Worm (Caenorhabditis elegans): Measurements from ENCODE around the gene skr-9.
"Not testable (repeated sequence)": the region's sequence is repeated elsewhere in the genome, so short reads cannot be mapped to it uniquely, and the experiment has no call there.

The skr-9 gene

ce11 chrIV:17150418-17150817, 13.0 kb upstream of the skr-9 start:
- TF ChIP-seq med-1 (GFP tag; optimal IDR thresholded peaks at IDR 0.05; ENCODE audit: insufficient read depth): no peak
- no peak for TF ChIP-seq flt-1 (GFP tag; IDR thresholded peaks at IDR 0.05)
- no peak for TF ChIP-seq klf-2 (GFP tag; conservative IDR thresholded peaks at IDR 0.05)
- no peak for TF ChIP-seq ref-1 (GFP tag; conservative IDR thresholded peaks at IDR 0.05)
- TF ChIP-seq ztf-29 (GFP tag; IDR thresholded peaks at IDR 0.05): no peak

ce11 chrIV:17150871-17151270, 12.5 kb upstream of the skr-9 start, which contains the start of gene Y116A8C.40:
TSS of gene Y116A8C.40 (minus strand) at chrIV:17150971.
- TF ChIP-seq tab-1 (GFP tag; IDR thresholded peaks at IDR 0.05) (no peak), ztf-29 (GFP tag; IDR thresholded peaks at IDR 0.05) (no peak), cog-1 (tag; optimal IDR thresholded peaks at IDR 0.05) (no peak), med-1 (GFP tag; optimal IDR thresholded peaks at IDR 0.05; ENCODE audit: insufficient read depth) (no peak), flt-1 (GFP tag; IDR thresholded peaks at IDR 0.05) (no peak), ztf-23 (GFP tag; IDR thresholded peaks at IDR 0.05) (no peak), T22C8.4 (GFP tag; IDR thresholded peaks at IDR 0.05) (no peak), ref-1 (GFP tag; conservative IDR thresholded peaks at IDR 0.05) (no peak), klf-2 (GFP tag; conservative IDR thresholded peaks at IDR 0.05) (no peak)

- TF ChIP-seq tab-1 (GFP tag; IDR thresholded peaks at IDR 0.05) (no peak), ztf-29 (GFP tag; IDR thresholded peaks at IDR 0.05) (no peak), ztf-23 (GFP tag; IDR thresholded peaks at IDR 0.05) (no peak), cog-1 (tag; optimal IDR thresholded peaks at IDR 0.05) (no peak), T22C8.4 (GFP tag; IDR thresholded peaks at IDR 0.05) (no peak), klf-2 (GFP tag; conservative IDR thresholded peaks at IDR 0.05) (no peak), ref-1 (GFP tag; conservative IDR thresholded peaks at IDR 0.05) (no peak), flt-1 (GFP tag; IDR thresholded peaks at IDR 0.05) (no peak), med-1 (GFP tag; optimal IDR thresholded peaks at IDR 0.05; ENCODE audit: insufficient read depth) (no peak)
Measured at ce11 chrIV:17153002-17153401, 10.4 kb upstream of the skr-9 start.

DNA sequence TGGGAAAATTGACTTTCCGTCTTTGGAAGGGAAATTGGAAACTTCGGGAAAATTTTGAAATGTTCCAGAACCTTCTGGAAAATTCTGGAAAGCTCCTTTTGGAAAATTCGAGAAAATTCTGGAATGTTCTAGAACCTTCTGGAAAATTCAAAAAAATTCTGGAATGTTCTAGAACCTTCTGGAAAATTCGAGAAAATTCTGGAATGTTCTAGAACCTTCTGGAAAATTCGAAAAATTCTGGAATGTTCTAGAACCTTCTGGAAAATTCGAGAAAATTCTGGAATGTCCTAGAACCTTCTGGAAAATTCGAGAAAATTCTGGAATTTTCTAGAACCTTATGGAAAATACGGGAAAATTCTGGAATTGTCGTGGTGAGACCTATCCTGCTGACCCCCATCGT, 7.7 kb upstream of the skr-9 start:
- peak; percentile 83; the same call in 1 of the 2 replicates for TF ChIP-seq flt-1 (GFP tag; IDR thresholded peaks at IDR 0.05)

DNA sequence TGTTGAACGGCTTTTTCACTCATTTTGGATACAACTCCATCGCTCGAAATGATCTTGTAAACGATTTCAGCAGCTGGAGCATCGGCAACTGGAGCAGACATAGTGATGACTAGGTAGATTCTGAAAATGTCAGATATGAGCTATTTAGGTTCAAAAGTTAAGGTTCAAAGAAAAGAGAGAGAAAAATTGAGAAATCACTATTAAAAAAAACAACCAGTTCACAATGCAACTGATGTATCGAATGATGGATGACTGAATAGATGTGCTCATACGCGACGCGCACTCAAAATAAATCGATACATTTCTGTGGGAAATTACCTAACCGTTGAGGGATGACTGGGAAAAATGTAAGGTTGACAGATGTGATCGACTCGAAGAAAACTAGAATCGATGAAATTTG, 858 bp upstream of the skr-9 start, which contains the start of gene skr-13:
Gene skr-13 (minus strand): TSS at position 101 of the 400 bp plus-strand sequence.
- TF ChIP-seq cog-1 (tag; optimal IDR thresholded peaks at IDR 0.05) (no peak), flt-1 (GFP tag; IDR thresholded peaks at IDR 0.05) (no peak), ztf-23 (GFP tag; IDR thresholded peaks at IDR 0.05) (no peak), med-1 (GFP tag; optimal IDR thresholded peaks at IDR 0.05; ENCODE audit: insufficient read depth) (no peak), ref-1 (GFP tag; conservative IDR thresholded peaks at IDR 0.05) (no peak), klf-2 (GFP tag; conservative IDR thresholded peaks at IDR 0.05) (no peak), ztf-29 (GFP tag; IDR thresholded peaks at IDR 0.05) (no peak), tab-1 (GFP tag; IDR thresholded peaks at IDR 0.05) (no peak), T22C8.4 (GFP tag; IDR thresholded peaks at IDR 0.05) (no peak)

- not testable (repeated sequence) for TF ChIP-seq med-1 (GFP tag; optimal IDR thresholded peaks at IDR 0.05; ENCODE audit: insufficient read depth); tab-1 (GFP tag; IDR thresholded peaks at IDR 0.05); ref-1 (GFP tag; conservative IDR thresholded peaks at IDR 0.05)
Measured at ce11 chrIV:17165734-17166133, 2.4 kb downstream of the skr-9 start, which contains the start of gene skr-8. TSS of gene skr-8 (minus strand) at chrIV:17165834.

DNA sequence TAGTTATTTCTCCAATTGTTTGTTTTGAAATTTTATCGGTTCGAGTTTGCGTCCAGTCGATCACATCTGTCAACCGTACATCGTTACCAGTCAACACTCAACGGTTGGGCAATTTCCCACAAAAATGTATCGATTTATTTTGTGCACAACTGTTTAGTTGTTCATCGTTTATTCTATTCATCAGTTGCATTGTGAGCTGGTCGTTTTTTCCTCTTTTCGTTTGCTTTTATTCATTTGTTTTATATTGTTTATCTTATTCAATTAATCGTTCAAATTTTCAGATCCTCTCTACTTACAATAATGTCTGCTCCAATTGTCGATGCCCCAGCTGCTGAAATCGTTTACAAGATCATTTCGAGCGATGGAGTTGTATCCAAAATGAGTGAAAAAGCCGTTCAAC, 3.6 kb downstream of the skr-9 start, which contains the start of gene skr-12:
Gene skr-12 (plus strand): TSS at position 301 of the 400 bp plus-strand sequence.
- TF ChIP-seq med-1 (GFP tag; optimal IDR thresholded peaks at IDR 0.05; ENCODE audit: insufficient read depth) (no peak), ztf-29 (GFP tag; IDR thresholded peaks at IDR 0.05) (no peak), ref-1 (GFP tag; conservative IDR thresholded peaks at IDR 0.05) (no peak), ztf-23 (GFP tag; IDR thresholded peaks at IDR 0.05) (no peak), flt-1 (GFP tag; IDR thresholded peaks at IDR 0.05) (no peak), klf-2 (GFP tag; conservative IDR thresholded peaks at IDR 0.05) (no peak), tab-1 (GFP tag; IDR thresholded peaks at IDR 0.05) (no peak)

ce11 chrIV:17171732-17172131, 8.4 kb downstream of the skr-9 start:
- no peak for TF ChIP-seq ztf-23 (GFP tag; IDR thresholded peaks at IDR 0.05)
- TF ChIP-seq ztf-29 (GFP tag; IDR thresholded peaks at IDR 0.05): no peak
- TF ChIP-seq klf-2 (GFP tag; conservative IDR thresholded peaks at IDR 0.05): no peak
- no peak for TF ChIP-seq tab-1 (GFP tag; IDR thresholded peaks at IDR 0.05)
- no peak for TF ChIP-seq cog-1 (tag; optimal IDR thresholded peaks at IDR 0.05)
- TF ChIP-seq T22C8.4 (GFP tag; IDR thresholded peaks at IDR 0.05): no peak
- TF ChIP-seq ref-1 (GFP tag; conservative IDR thresholded peaks at IDR 0.05): no peak
- no peak for TF ChIP-seq flt-1 (GFP tag; IDR thresholded peaks at IDR 0.05)
- no peak for TF ChIP-seq med-1 (GFP tag; optimal IDR thresholded peaks at IDR 0.05; ENCODE audit: insufficient read depth)

DNA sequence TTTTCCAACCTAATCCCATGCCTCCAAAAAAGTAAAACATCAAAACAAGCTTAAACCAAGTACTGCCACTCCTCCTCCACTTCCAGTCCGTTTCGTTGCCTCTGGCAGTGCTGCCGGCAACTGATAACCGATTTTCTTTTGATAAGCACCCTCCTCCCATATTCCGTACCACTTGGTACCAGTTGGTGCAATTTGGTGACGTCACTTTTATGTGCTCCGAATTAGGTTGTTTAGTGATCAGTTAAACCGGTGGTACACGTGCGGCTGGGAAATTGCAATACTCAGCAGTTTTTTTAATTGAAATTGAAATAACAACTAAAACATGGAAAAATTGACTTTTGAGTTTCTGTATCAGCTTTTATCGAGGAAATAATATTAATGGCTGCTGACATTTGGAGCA, 10.7 kb downstream of the skr-9 start:
- TF ChIP-seq med-1 (GFP tag; optimal IDR thresholded peaks at IDR 0.05; ENCODE audit: insufficient read depth) (no peak), T22C8.4 (GFP tag; IDR thresholded peaks at IDR 0.05) (no peak), ztf-29 (GFP tag; IDR thresholded peaks at IDR 0.05) (no peak), flt-1 (GFP tag; IDR thresholded peaks at IDR 0.05) (no peak), klf-2 (GFP tag; conservative IDR thresholded peaks at IDR 0.05) (no peak), tab-1 (GFP tag; IDR thresholded peaks at IDR 0.05) (no peak), ref-1 (GFP tag; conservative IDR thresholded peaks at IDR 0.05) (no peak), ztf-23 (GFP tag; IDR thresholded peaks at IDR 0.05) (no peak), cog-1 (tag; optimal IDR thresholded peaks at IDR 0.05) (no peak)

DNA sequence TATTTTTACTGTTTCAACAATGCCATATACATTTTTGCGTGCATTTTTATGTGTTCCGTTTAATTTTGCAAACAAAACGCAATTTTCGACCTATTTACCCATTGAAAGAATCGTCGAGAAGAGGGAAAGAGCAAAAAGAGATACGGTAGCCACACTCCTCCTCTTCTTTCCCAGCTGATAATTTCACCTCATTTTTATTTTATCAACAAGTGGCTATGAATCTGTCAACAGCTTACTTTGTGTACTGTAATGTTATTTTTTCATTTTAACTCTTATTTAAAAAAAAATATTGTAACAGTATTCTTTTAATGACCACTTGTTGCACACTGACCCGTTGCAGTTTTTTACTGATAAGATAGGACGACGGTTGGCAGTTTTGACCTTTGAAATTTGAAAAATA, 11.6 kb downstream of the skr-9 start:
- no peak for TF ChIP-seq T22C8.4 (GFP tag; IDR thresholded peaks at IDR 0.05)
- no peak for TF ChIP-seq med-1 (GFP tag; optimal IDR thresholded peaks at IDR 0.05; ENCODE audit: insufficient read depth)
- TF ChIP-seq flt-1 (GFP tag; IDR thresholded peaks at IDR 0.05): no peak
- TF ChIP-seq cog-1 (tag; optimal IDR thresholded peaks at IDR 0.05): no peak
- TF ChIP-seq tab-1 (GFP tag; IDR thresholded peaks at IDR 0.05): no peak
- TF ChIP-seq ztf-23 (GFP tag; IDR thresholded peaks at IDR 0.05): no peak
- no peak for TF ChIP-seq klf-2 (GFP tag; conservative IDR thresholded peaks at IDR 0.05)
- no peak for TF ChIP-seq ztf-29 (GFP tag; IDR thresholded peaks at IDR 0.05)
- no peak for TF ChIP-seq ref-1 (GFP tag; conservative IDR thresholded peaks at IDR 0.05)
